Fruit fly (Drosophila melanogaster) whole organism, pupa: ENCODE results near the gene CG34434.

ENCODE experiments used
- CG10348 ChIP-seq: fragments of 200-800 bp; sonication (Bioruptor generic); IDR thresholded peaks from 2 replicates; pipeline ENCODE4 v1.3.6; 2022; ENCODE audit warnings: missing biosample characterization, missing genetic modification characterization
- CG12605 ChIP-seq: fragments of 200-800 bp; sonication (Bioruptor generic); IDR thresholded peaks from 2 replicates; pipeline ENCODE4 v1.3.6; 2022; ENCODE audit warnings: missing biosample characterization, missing genetic modification characterization
- CG13204 ChIP-seq: fragments of 200-800 bp; sonication (Bioruptor generic); optimal IDR thresholded peaks from 2 replicates; lab custom pipeline; 2018; ENCODE audit warnings: missing biosample characterization, mild to moderate bottlenecking, missing genetic modification characterization, moderate library complexity
- CG14655 ChIP-seq: fragments of 200-800 bp; sonication (Bioruptor generic); optimal IDR thresholded peaks from 3 replicates; lab custom pipeline; 2017; ENCODE audit warnings: mild to moderate bottlenecking, missing biosample characterization, missing genetic modification reagents, missing genetic modification characterization
- CG15710 ChIP-seq: fragments of 200-800 bp; sonication (Bioruptor generic); optimal IDR thresholded peaks from 2 replicates; lab custom pipeline; 2018; ENCODE audit warnings: missing biosample characterization, mild to moderate bottlenecking, missing genetic modification characterization, moderate library complexity
- CG17806 ChIP-seq: fragments of 200-800 bp; sonication (Bioruptor generic); optimal IDR thresholded peaks from 2 replicates; lab custom pipeline; 2018; ENCODE audit warnings: missing biosample characterization, mild to moderate bottlenecking, missing genetic modification characterization, moderate library complexity
- CG32121 ChIP-seq: fragments of 200-800 bp; sonication (Bioruptor generic); IDR thresholded peaks from 2 replicates; pipeline ENCODE4 v1.3.6; 2022; ENCODE audit warnings: missing biosample characterization, missing genetic modification characterization
- CG34367 ChIP-seq: fragments of 200-800 bp; sonication (Bioruptor generic); optimal IDR thresholded peaks from 2 replicates; lab custom pipeline; 2018; ENCODE audit warnings: missing biosample characterization, mild to moderate bottlenecking, missing genetic modification characterization
- CG4496 ChIP-seq: fragments of 200-800 bp; sonication (Bioruptor generic); IDR thresholded peaks from 3 replicates; pipeline ENCODE4 v1.3.6; 2022; ENCODE audit warnings: missing biosample characterization, missing genetic modification characterization
- CG8159 ChIP-seq: fragments of 200-800 bp; sonication (Bioruptor generic); optimal IDR thresholded peaks from 3 replicates; lab custom pipeline; 2018; ENCODE audit warnings: missing biosample characterization, mild to moderate bottlenecking, missing genetic modification characterization, moderate library complexity
- CG8301 ChIP-seq: fragments of 200-800 bp; sonication (Bioruptor generic); optimal IDR thresholded peaks from 2 replicates; lab custom pipeline; 2018; ENCODE audit warnings: missing biosample characterization, mild to moderate bottlenecking, missing genetic modification characterization
- CG9948 ChIP-seq: fragments of 200-800 bp; sonication (Bioruptor generic); optimal IDR thresholded peaks from 2 replicates; lab custom pipeline; 2018; ENCODE audit warnings: missing biosample characterization, mild to moderate bottlenecking, missing genetic modification characterization, moderate library complexity
- D1 ChIP-seq: fragments of 200-800 bp; sonication (Bioruptor generic); optimal IDR thresholded peaks from 2 replicates; lab custom pipeline; 2018; ENCODE audit warnings: missing biosample characterization, mild to moderate bottlenecking, missing genetic modification characterization, moderate library complexity
- EcR ChIP-seq: fragments of 200-800 bp; sonication (Bioruptor generic); optimal IDR thresholded peaks from 3 replicates; lab custom pipeline; 2019; ENCODE audit warnings: missing biosample characterization, missing genetic modification characterization, mild to moderate bottlenecking, moderate library complexity, missing genetic modification reagents
- Ets98B ChIP-seq: fragments of 200-800 bp; sonication (Bioruptor generic); IDR thresholded peaks from 2 replicates; pipeline ENCODE4 v1.3.6; 2022; ENCODE audit warnings: missing biosample characterization, missing genetic modification characterization
- Pif1A ChIP-seq: fragments of 200-800 bp; sonication (Bioruptor generic); optimal IDR thresholded peaks from 3 replicates; lab custom pipeline; 2016; ENCODE audit warnings: missing biosample characterization, missing genetic modification characterization
- Pif1B ChIP-seq: fragments of 200-800 bp; sonication (Bioruptor generic); optimal IDR thresholded peaks from 3 replicates; lab custom pipeline; 2016; ENCODE audit warnings: missing biosample characterization, missing genetic modification characterization
- Snoo ChIP-seq: fragments of 200-800 bp; sonication (Bioruptor generic); optimal IDR thresholded peaks from 3 replicates; lab custom pipeline; 2017; ENCODE audit warnings: missing biosample characterization, mild to moderate bottlenecking, missing genetic modification characterization, inconsistent platforms
- fd96Ca ChIP-seq: fragments of 200-800 bp; sonication (Bioruptor generic); IDR thresholded peaks from 3 replicates; pipeline ENCODE4 v1.3.6; 2022; ENCODE audit warnings: missing biosample characterization, missing genetic modification characterization
- gl ChIP-seq: fragments of 200-800 bp; sonication (Bioruptor generic); optimal IDR thresholded peaks from 2 replicates; lab custom pipeline; 2018; ENCODE audit warnings: missing biosample characterization, mild to moderate bottlenecking, missing genetic modification characterization
- rn ChIP-seq: fragments of 200-800 bp; sonication (Bioruptor generic); IDR thresholded peaks from 2 replicates; pipeline ENCODE4 v1.3.6; 2022; ENCODE audit warnings: missing biosample characterization, missing genetic modification characterization

The CG34434 gene

DNA sequence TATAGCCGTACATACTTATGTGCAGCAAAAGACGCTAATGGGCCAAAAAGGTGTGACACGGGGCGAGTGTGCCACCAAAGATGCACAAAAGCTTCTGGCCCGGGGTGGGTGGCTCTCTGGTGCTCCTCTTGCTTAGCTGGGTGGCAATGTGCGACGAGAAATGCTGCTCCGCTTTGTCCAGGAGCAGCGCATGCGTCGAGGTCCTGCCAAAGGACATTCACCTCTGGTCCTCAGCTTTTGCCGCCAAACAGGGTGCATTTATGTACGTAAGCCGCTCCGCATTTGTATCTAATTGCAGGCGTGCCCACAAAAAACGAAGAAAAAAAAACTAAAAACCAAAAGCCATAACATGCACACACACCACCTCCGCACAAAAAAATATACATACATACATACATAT, 33.2 kb upstream of the CG34434 start:
- TF ChIP-seq EcR (peak; percentile 62), rn (GFP tag; lab: Robert Waterston, UW) (no peak), Pif1B (GFP tag; lab: Kevin White, UChicago) (no peak), CG34367 (tag; lab: Kevin White, UChicago) (no peak), gl (no peak), CG14655 (GFP tag; lab: Kevin White, UChicago) (no peak), CG32121 (GFP tag; lab: Robert Waterston, UW) (no peak), CG8159 (tag; lab: Kevin White, UChicago) (no peak), Ets98B (no peak)

DNA sequence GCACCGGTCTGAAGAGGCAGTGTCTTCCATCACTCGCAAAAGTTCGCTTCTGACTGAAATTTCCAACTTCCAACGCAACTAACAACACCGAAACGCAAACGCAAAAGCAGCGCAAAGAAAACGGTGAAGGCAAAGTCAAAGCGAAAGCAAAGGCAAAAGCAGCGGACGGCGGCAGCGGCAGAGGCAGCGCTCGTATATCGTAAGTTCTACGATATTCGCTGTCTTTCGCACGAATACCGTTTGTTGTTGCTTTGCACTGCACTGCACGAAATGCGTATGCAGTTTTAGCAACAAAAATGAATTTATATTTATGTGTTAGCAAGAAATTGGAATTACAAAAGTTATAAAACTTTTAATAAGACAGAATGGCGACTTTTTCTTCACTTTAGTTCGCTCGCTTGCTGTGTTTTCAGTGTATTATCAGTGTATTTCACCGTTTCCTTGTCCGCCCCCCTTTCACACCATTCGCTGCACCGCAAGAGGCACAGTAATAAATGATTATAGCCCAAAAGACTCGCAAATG, 32.3 kb upstream of the CG34434 start, which contains the start of gene OtopLa:
Gene OtopLa (minus strand): TSS at position 51 of the 523 bp plus-strand sequence.
- TF ChIP-seq D1 (no peak), CG32121 (GFP tag; lab: Robert Waterston, UW) (peak; percentile 85), CG15710 (tag; lab: Kevin White, UChicago) (peak; percentile 71), Pif1A (GFP tag; lab: Kevin White, UChicago) (peak; percentile 82), CG17806 (tag; lab: Kevin White, UChicago) (peak; percentile 62), EcR (no peak), CG34367 (tag; lab: Kevin White, UChicago) (peak; percentile 57), CG8159 (tag; lab: Kevin White, UChicago) (peak; percentile 78), CG10348 (peak; percentile 58; the same call in 1 of the 2 replicates), gl (peak; percentile 33), CG12605 (GFP tag; lab: Robert Waterston, UW) (peak; percentile 82), Pif1B (GFP tag; lab: Kevin White, UChicago) (peak; percentile 58), CG14655 (GFP tag; lab: Kevin White, UChicago) (peak; percentile 75), rn (GFP tag; lab: Robert Waterston, UW) (peak; percentile 76), Ets98B (peak; percentile 86), CG4496 (peak; percentile 89), CG8301 (tag; lab: Kevin White, UChicago) (peak; percentile 73), fd96Ca (GFP tag; lab: Robert Waterston, UW) (peak; percentile 89), CG9948 (tag; lab: Kevin White, UChicago) (peak; percentile 63), CG13204 (GFP tag; lab: Kevin White, UChicago) (no peak), Snoo (tag; lab: Kevin White, UChicago) (no peak)

DNA sequence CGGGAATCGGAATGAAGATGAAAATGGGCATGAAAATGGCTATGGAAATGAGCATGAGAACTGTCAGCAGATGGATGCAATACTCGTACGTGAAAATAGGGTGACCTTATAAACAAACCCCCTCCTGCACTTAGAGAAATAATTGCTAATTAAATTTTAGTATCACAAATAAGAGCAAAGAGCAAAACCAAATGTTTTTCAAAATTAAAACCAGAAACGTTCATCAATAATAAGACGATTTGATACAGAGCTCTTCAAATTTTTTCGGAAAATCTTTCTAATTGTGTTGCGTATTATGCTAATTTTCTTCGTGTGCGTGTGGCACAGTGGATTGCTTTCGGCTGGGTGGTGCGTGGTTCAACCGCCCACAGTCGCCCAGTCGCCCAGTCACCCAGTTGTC, 30.1 kb upstream of the CG34434 start:
- TF ChIP-seq CG4496 = no peak
- TF ChIP-seq CG32121 (GFP tag; lab: Robert Waterston, UW) = 0 out of 2 replicates have a peak, but pooled peaks have one; percentile 19
- TF ChIP-seq CG15710 (tag; lab: Kevin White, UChicago) = no peak
- TF ChIP-seq Snoo (tag; lab: Kevin White, UChicago) = no peak

DNA sequence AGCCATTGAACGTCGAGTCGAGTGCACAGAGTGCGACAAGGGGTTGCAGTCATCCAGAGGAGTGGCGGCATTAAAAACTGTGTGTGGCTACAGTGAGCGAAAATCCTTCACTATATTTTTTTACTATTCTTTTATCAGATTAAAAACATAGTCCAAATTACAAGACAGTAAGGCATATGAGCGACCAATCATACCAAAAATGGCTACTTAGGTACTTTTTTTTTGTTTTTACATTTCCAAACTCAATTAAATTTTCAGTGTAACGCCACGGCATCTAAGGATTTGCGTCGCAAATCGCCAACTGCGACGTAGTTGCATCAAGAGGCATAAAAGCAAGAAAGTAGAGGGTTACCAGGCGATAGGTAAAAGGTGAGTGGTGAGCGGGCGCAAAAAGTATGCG, 22.9 kb upstream of the CG34434 start:
- TF ChIP-seq CG12605 (GFP tag; lab: Robert Waterston, UW) = no peak
- TF ChIP-seq CG9948 (tag; lab: Kevin White, UChicago) = peak; percentile 39
- peak; percentile 15 for TF ChIP-seq CG8301 (tag; lab: Kevin White, UChicago)
- peak; percentile 45 for TF ChIP-seq CG17806 (tag; lab: Kevin White, UChicago)
- TF ChIP-seq rn (GFP tag; lab: Robert Waterston, UW) = no peak
- no peak for TF ChIP-seq EcR
- peak; percentile 33 for TF ChIP-seq Pif1A (GFP tag; lab: Kevin White, UChicago)
- no peak for TF ChIP-seq Ets98B
- TF ChIP-seq D1 = no peak
- no peak for TF ChIP-seq CG10348
- no peak for TF ChIP-seq gl
- peak; percentile 21 for TF ChIP-seq Snoo (tag; lab: Kevin White, UChicago)
- TF ChIP-seq fd96Ca (GFP tag; lab: Robert Waterston, UW) = peak; percentile 19; the same call in 1 of the 3 replicates
- TF ChIP-seq CG4496 = peak; percentile 56; the same call in 1 of the 3 replicates
- TF ChIP-seq Pif1B (GFP tag; lab: Kevin White, UChicago) = no peak
- peak; percentile 17 for TF ChIP-seq CG14655 (GFP tag; lab: Kevin White, UChicago)
- TF ChIP-seq CG8159 (tag; lab: Kevin White, UChicago) = peak; percentile 55
- TF ChIP-seq CG15710 (tag; lab: Kevin White, UChicago) = peak; percentile 31
- TF ChIP-seq CG13204 (GFP tag; lab: Kevin White, UChicago) = no peak
- no peak for TF ChIP-seq CG32121 (GFP tag; lab: Robert Waterston, UW)
- peak; percentile 46 for TF ChIP-seq CG34367 (tag; lab: Kevin White, UChicago)

DNA sequence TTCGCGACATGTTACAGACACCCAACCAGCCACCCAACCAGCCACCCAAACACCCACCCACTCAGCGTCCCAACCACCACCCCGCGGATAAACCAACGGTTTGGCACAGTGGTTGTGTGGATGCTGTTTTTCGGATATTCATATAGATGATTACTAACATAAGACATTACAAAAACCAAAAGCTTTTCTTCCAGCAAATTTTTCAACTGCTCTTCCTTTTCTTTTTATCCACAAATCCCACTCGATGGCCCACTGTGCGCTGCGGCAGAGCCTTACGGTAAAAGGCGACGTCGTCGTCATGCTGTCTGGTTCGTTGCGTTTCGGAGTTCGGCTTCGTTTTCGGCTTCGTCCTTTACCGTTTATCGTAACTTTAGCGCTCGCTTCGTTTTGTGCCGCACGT, 22.4 kb upstream of the CG34434 start:
- TF ChIP-seq CG32121 (GFP tag; lab: Robert Waterston, UW) (peak; percentile 34; the same call in 1 of the 2 replicates), Ets98B (peak; percentile 59), CG8301 (tag; lab: Kevin White, UChicago) (peak; percentile 25), EcR (no peak), CG10348 (no peak), CG34367 (tag; lab: Kevin White, UChicago) (peak; percentile 15), Pif1B (GFP tag; lab: Kevin White, UChicago) (peak; percentile 26), CG9948 (tag; lab: Kevin White, UChicago) (no peak), CG14655 (GFP tag; lab: Kevin White, UChicago) (peak; percentile 36), fd96Ca (GFP tag; lab: Robert Waterston, UW) (peak; percentile 70), rn (GFP tag; lab: Robert Waterston, UW) (no peak), Pif1A (GFP tag; lab: Kevin White, UChicago) (no peak), CG12605 (GFP tag; lab: Robert Waterston, UW) (peak; percentile 32; the same call in 1 of the 2 replicates), D1 (no peak), CG4496 (peak; percentile 84), CG15710 (tag; lab: Kevin White, UChicago) (peak; percentile 40), CG8159 (tag; lab: Kevin White, UChicago) (peak; percentile 30)
